Fruit fly (Drosophila melanogaster) whole organism, embryonic: Measurements from ENCODE around the gene CG32650.
A peak's percentile ranks its signal among the peaks of the same experiment; 100 is the strongest.

Experiments
- Blimp-1 ChIP-seq: fragments of 200-800 bp; sonication (Bioruptor generic); optimal IDR thresholded peaks from 3 replicates; lab custom pipeline; 2018; ENCODE audit warnings: missing biosample characterization, missing genetic modification characterization, mild to moderate bottlenecking, moderate library complexity, missing genetic modification reagents
- CG10267 ChIP-seq: fragments of 200-800 bp; sonication (Bioruptor generic); optimal IDR thresholded peaks from 2 replicates; lab custom pipeline; 2018; ENCODE audit warnings: missing biosample characterization, mild to moderate bottlenecking, missing genetic modification characterization, moderate library complexity
- CG10274 ChIP-seq: fragments of 200-800 bp; sonication (Bioruptor generic); optimal IDR thresholded peaks from 3 replicates; lab custom pipeline; 2017; ENCODE audit warnings: missing biosample characterization, mild to moderate bottlenecking, missing genetic modification characterization
- CG10462 ChIP-seq: fragments of 200-800 bp; sonication (Bioruptor generic); optimal IDR thresholded peaks from 2 replicates; lab custom pipeline; 2016; ENCODE audit warnings: missing biosample characterization, missing genetic modification characterization
- CG11093 ChIP-seq: fragments of 200-800 bp; sonication (Bioruptor generic); IDR thresholded peaks from 3 replicates; pipeline ENCODE4 v1.3.6; 2022; ENCODE audit warnings: missing biosample characterization, missing genetic modification characterization
- CG12104 ChIP-seq: fragments of 200-800 bp; sonication (Bioruptor generic); optimal IDR thresholded peaks from 3 replicates; lab custom pipeline; 2016; ENCODE audit warnings: missing biosample characterization, missing genetic modification characterization
- CG12155 ChIP-seq: fragments of 200-800 bp; sonication (Bioruptor generic); optimal IDR thresholded peaks from 3 replicates; lab custom pipeline; 2016; ENCODE audit warnings: missing biosample characterization, missing genetic modification characterization
- CG12659 ChIP-seq: fragments of 200-800 bp; sonication (Bioruptor generic); optimal IDR thresholded peaks from 3 replicates; lab custom pipeline; 2017; ENCODE audit warnings: mild to moderate bottlenecking, missing biosample characterization, missing genetic modification reagents, missing genetic modification characterization
- CG13123 ChIP-seq: fragments of 200-800 bp; sonication (Bioruptor generic); optimal IDR thresholded peaks from 2 replicates; lab custom pipeline; 2016; ENCODE audit warnings: missing biosample characterization, missing genetic modification characterization
- CG13296 ChIP-seq: fragments of 200-800 bp; sonication (Bioruptor generic); optimal IDR thresholded peaks from 3 replicates; lab custom pipeline; 2018; ENCODE audit warnings: missing biosample characterization, mild to moderate bottlenecking, missing genetic modification characterization
- CG13424 ChIP-seq: fragments of 200-800 bp; sonication (Bioruptor generic); optimal IDR thresholded peaks from 2 replicates; lab custom pipeline; 2019; ENCODE audit warnings: missing biosample characterization, mild to moderate bottlenecking, missing genetic modification characterization, moderate library complexity
- CG14014 ChIP-seq: fragments of 200-800 bp; sonication (Bioruptor generic); IDR thresholded peaks from 2 replicates; pipeline ENCODE4 v1.3.6; 2022; ENCODE audit warnings: missing biosample characterization, missing genetic modification characterization
- CG15011 ChIP-seq: fragments of 200-800 bp; sonication (Bioruptor generic); optimal IDR thresholded peaks from 3 replicates; lab custom pipeline; 2018; ENCODE audit warnings: missing biosample characterization, mild to moderate bottlenecking, missing genetic modification characterization
- CG1602 ChIP-seq: fragments of 200-800 bp; sonication (Bioruptor generic); optimal IDR thresholded peaks from 3 replicates; lab custom pipeline; 2016; ENCODE audit warnings: missing biosample characterization, missing genetic modification characterization
- CG1832 ChIP-seq: fragments of 200-800 bp; sonication (Bioruptor generic); optimal IDR thresholded peaks from 2 replicates; lab custom pipeline; 2017; ENCODE audit warnings: missing biosample characterization, mild to moderate bottlenecking, missing genetic modification characterization, inconsistent platforms
- CG2712 ChIP-seq: fragments of 200-800 bp; optimal IDR thresholded peaks from 3 replicates; lab custom pipeline; 2019; ENCODE audit warnings: missing biosample characterization, mild to moderate bottlenecking, missing genetic modification characterization, moderate library complexity
- CG34422 ChIP-seq: fragments of 200-800 bp; sonication (Bioruptor generic); IDR thresholded peaks from 3 replicates; pipeline ENCODE4 v1.3.6; 2022; ENCODE audit warnings: missing biosample characterization, missing genetic modification characterization
- CG3726 ChIP-seq: fragments of 200-800 bp; sonication (Bioruptor generic); IDR thresholded peaks from 3 replicates; pipeline ENCODE4, ENCODE4 v1.3.6; 2022; ENCODE audit warnings: missing biosample characterization, missing genetic modification characterization
- CG8765 ChIP-seq: fragments of 200-800 bp; sonication (Bioruptor generic); IDR thresholded peaks from 2 replicates; pipeline ENCODE4 v1.3.6; 2022; ENCODE audit warnings: missing biosample characterization, missing genetic modification characterization
- Camta ChIP-seq: fragments of 200-800 bp; sonication (Bioruptor generic); optimal IDR thresholded peaks from 2 replicates; lab custom pipeline; 2016; ENCODE audit warnings: missing biosample characterization, missing genetic modification characterization
- D ChIP-seq, 2 experiments: fragments of 200-800 bp in 1 of 2; fragments of >200 bp in 1 of 2; sonication (Bioruptor generic) in 1 of 2; optimal IDR thresholded peaks; 2 replicates in 1 of 2; 3 replicates in 1 of 2; lab custom pipeline; 2017; ENCODE audit warnings: mild to moderate bottlenecking in 1 of 2, missing biosample characterization in 1 of 2, missing genetic modification characterization in 1 of 2, missing genetic modification reagents in 1 of 2
- H2.0 ChIP-seq: fragments of 200-800 bp; sonication (Bioruptor generic); IDR thresholded peaks from 2 replicates; pipeline ENCODE4 v1.3.6; 2022; ENCODE audit warnings: missing biosample characterization, missing genetic modification characterization
- Hmx ChIP-seq: fragments of 200-800 bp; sonication (Bioruptor generic); optimal IDR thresholded peaks from 2 replicates; lab custom pipeline; 2016; ENCODE audit warnings: missing biosample characterization, missing genetic modification characterization
- MBD-R2 ChIP-seq: fragments of 200-800 bp; sonication (Bioruptor generic); IDR thresholded peaks from 2 replicates; pipeline ENCODE4 v1.3.6; 2022; ENCODE audit warnings: missing biosample characterization, missing genetic modification characterization
- MESR4 ChIP-seq: fragments of 200-800 bp; sonication (Bioruptor generic); optimal IDR thresholded peaks from 2 replicates; lab custom pipeline; 2018; ENCODE audit warnings: missing biosample characterization, mild to moderate bottlenecking, missing genetic modification characterization, moderate library complexity
- NC2β ChIP-seq: fragments of 200-800 bp; sonication (Bioruptor generic); optimal IDR thresholded peaks from 2 replicates; lab custom pipeline; 2016; ENCODE audit warnings: missing biosample characterization, missing genetic modification characterization
- Nf-YA ChIP-seq: fragments of 200-800 bp; sonication (Bioruptor generic); IDR thresholded peaks from 2 replicates; pipeline ENCODE4 v1.3.6; 2022; ENCODE audit warnings: missing biosample characterization, missing genetic modification characterization
- Poxn ChIP-seq: fragments of 200-800 bp; sonication (Bioruptor generic); IDR thresholded peaks from 2 replicates; pipeline ENCODE4 v1.3.6; 2022; ENCODE audit warnings: missing biosample characterization, missing genetic modification characterization
- Rfx ChIP-seq: fragments of 200-800 bp; sonication (Bioruptor generic); IDR thresholded peaks from 2 replicates; pipeline ENCODE4 v1.3.6; 2022; ENCODE audit warnings: missing biosample characterization, missing genetic modification characterization
- Rx ChIP-seq: fragments of 200-800 bp; sonication (Bioruptor generic); IDR thresholded peaks from 2 replicates; pipeline ENCODE4 v1.3.6; 2022; ENCODE audit warnings: missing biosample characterization, missing genetic modification characterization
- Scr ChIP-seq: fragments of 200-800 bp; sonication (Bioruptor generic); IDR thresholded peaks from 2 replicates; pipeline ENCODE4 v1.3.6; 2022; ENCODE audit warnings: missing biosample characterization, missing genetic modification characterization; ENCODE audit not compliant: partially characterized antibody
- Sin3A ChIP-seq: fragments of >200 bp; optimal IDR thresholded peaks from 2 replicates; lab custom pipeline; 2018
- Xrp1 ChIP-seq: fragments of 200-800 bp; sonication (Bioruptor generic); IDR thresholded peaks from 2 replicates; pipeline ENCODE4 v1.3.6; 2022; ENCODE audit warnings: missing biosample characterization, missing genetic modification characterization
- ab ChIP-seq: fragments of 200-800 bp; sonication (Bioruptor generic); optimal IDR thresholded peaks from 2 replicates; lab custom pipeline; 2016; ENCODE audit warnings: missing biosample characterization, missing genetic modification characterization
- abd-A ChIP-seq: fragments of 200-800 bp; sonication (Bioruptor generic); optimal IDR thresholded peaks from 3 replicates; lab custom pipeline; 2019; ENCODE audit warnings: missing biosample characterization, mild to moderate bottlenecking, missing genetic modification characterization, moderate library complexity
- bbx ChIP-seq: fragments of 200-800 bp; sonication (Bioruptor generic); IDR thresholded peaks from 2 replicates; pipeline ENCODE4 v1.3.6; 2022; ENCODE audit warnings: missing biosample characterization, missing genetic modification characterization; ENCODE audit not compliant: partially characterized antibody
- btn ChIP-seq: fragments of 200-800 bp; sonication (Bioruptor generic); optimal IDR thresholded peaks from 2 replicates; lab custom pipeline; 2016; ENCODE audit warnings: missing biosample characterization, missing genetic modification characterization
- ci ChIP-seq: fragments of 200-800 bp; sonication (Bioruptor generic); IDR thresholded peaks from 3 replicates; pipeline ENCODE4 v1.3.6; 2022; ENCODE audit warnings: missing biosample characterization, missing genetic modification characterization
- crc ChIP-seq: fragments of 200-800 bp; sonication (Bioruptor generic); optimal IDR thresholded peaks from 2 replicates; lab custom pipeline; 2016; ENCODE audit warnings: missing biosample characterization, missing genetic modification characterization
- croc ChIP-seq: fragments of 200-800 bp; sonication (Bioruptor generic); conservative IDR thresholded peaks from 3 replicates; pipeline ENCODE4 v1.3.6; 2022; ENCODE audit warnings: missing biosample characterization, missing genetic modification characterization
- dpn ChIP-seq, 2 experiments: fragments of 200-800 bp; sonication (Bioruptor generic); optimal IDR thresholded peaks; 3 replicates each; lab custom pipeline; 2016; ENCODE audit warnings: missing biosample characterization in 2 of 2, missing genetic modification characterization in 2 of 2
- gfzf ChIP-seq: fragments of 200-800 bp; sonication (Bioruptor generic); optimal IDR thresholded peaks from 2 replicates; lab custom pipeline; 2016; ENCODE audit warnings: missing biosample characterization, mild to moderate bottlenecking, missing genetic modification characterization, moderate library complexity
- ken ChIP-seq: fragments of 200-800 bp; sonication (Bioruptor generic); IDR thresholded peaks from 3 replicates; pipeline ENCODE4 v1.3.6; 2022; ENCODE audit warnings: missing biosample characterization, missing genetic modification characterization
- nerfin-1 ChIP-seq: fragments of 200-800 bp; sonication (Bioruptor generic); optimal IDR thresholded peaks from 3 replicates; lab custom pipeline; 2019; ENCODE audit warnings: missing biosample characterization, mild to moderate bottlenecking, missing genetic modification characterization, moderate library complexity
- row ChIP-seq: fragments of 200-800 bp; sonication (Bioruptor generic); IDR thresholded peaks from 3 replicates; pipeline ENCODE4 v1.3.6; 2022; ENCODE audit warnings: missing biosample characterization, missing genetic modification characterization
- sob ChIP-seq: fragments of 200-800 bp; sonication (Bioruptor generic); IDR thresholded peaks from 2 replicates; pipeline ENCODE4 v1.3.6; 2022; ENCODE audit warnings: missing biosample characterization, missing genetic modification characterization
- sug ChIP-seq: fragments of 200-800 bp; optimal IDR thresholded peaks from 2 replicates; lab custom pipeline; 2019; ENCODE audit warnings: missing biosample characterization, mild to moderate bottlenecking, missing genetic modification characterization, moderate library complexity
- toy ChIP-seq: fragments of 200-800 bp; sonication (Bioruptor generic); IDR thresholded peaks from 2 replicates; pipeline ENCODE4 v1.3.6; 2022; ENCODE audit warnings: missing biosample characterization, missing genetic modification characterization
- trem ChIP-seq: fragments of 200-800 bp; optimal IDR thresholded peaks from 3 replicates; lab custom pipeline; 2019; ENCODE audit warnings: missing biosample characterization, mild to moderate bottlenecking, missing genetic modification characterization, moderate library complexity

Gene CG32650

dm6 chrX:12925426-12926256 lies 27.2 kb upstream of the CG32650 start (continued):
- TF ChIP-seq CG8765 (GFP tag; lab: Robert Waterston, UW) (no peak), gfzf (no peak), row (GFP tag; lab: Robert Waterston, UW) (peak; percentile 86), H2.0 (GFP tag; lab: Robert Waterston, UW) (peak; percentile 65), Rx (GFP tag; lab: Robert Waterston, UW) (peak; percentile 39; the same call in 1 of the 2 replicates), MESR4 (GFP tag; lab: Kevin White, UChicago) (no peak), CG12104 (GFP tag; lab: Kevin White, UChicago) (peak; percentile 24), nerfin-1 (peak; percentile 23), CG15011 (GFP tag; lab: Kevin White, UChicago) (peak; percentile 14), Xrp1 (GFP tag; lab: Robert Waterston, UW) (peak; percentile 78), CG14014 (GFP tag; lab: Robert Waterston, UW) (peak; percentile 80), CG2712 (tag; lab: Kevin White, UChicago) (peak; percentile 74), sug (tag; lab: Kevin White, UChicago) (peak; percentile 48), CG10274 (no peak), CG10267 (tag; lab: Kevin White, UChicago) (peak; percentile 66), Poxn (GFP tag; lab: Robert Waterston, UW) (no peak), CG13424 (tag; lab: Kevin White, UChicago) (peak; percentile 59), CG34422 (peak; percentile 69), Scr (no peak), Sin3A (lab: Kevin White, UChicago) (no peak), dpn (GFP tag; optimal IDR thresholded peaks at IDR 0.05; lab: Kevin White, UChicago) (peak; percentile 12 to 45), Nf-YA (GFP tag; lab: Robert Waterston, UW) (peak; percentile 62), bbx (no peak), CG1832 (GFP tag; lab: Kevin White, UChicago) (peak; percentile 29), CG1602 (GFP tag; lab: Kevin White, UChicago) (peak; percentile 29), MBD-R2 (GFP tag; lab: Robert Waterston, UW) (peak; percentile 20; the same call in 1 of the 2 replicates), toy (GFP tag; lab: Robert Waterston, UW) (no peak), CG13123 (no peak), Rfx (GFP tag; lab: Robert Waterston, UW) (peak; percentile 57; the same call in 1 of the 2 replicates), Blimp-1 (GFP tag; lab: Kevin White, UChicago) (peak; percentile 56), trem (tag; lab: Kevin White, UChicago) (peak; percentile 40), D (optimal IDR thresholded peaks at IDR 0.05; lab: Kevin White, UChicago) (no peak), D (GFP tag; optimal IDR thresholded peaks at IDR 0.05; lab: Kevin White, UChicago) (peak; percentile 71), ab (GFP tag; lab: Kevin White, UChicago) (no peak), CG12659 (peak; percentile 29), CG12155 (GFP tag; lab: Kevin White, UChicago) (no peak), Camta (GFP tag; lab: Kevin White, UChicago) (peak; percentile 1), btn (GFP tag; lab: Kevin White, UChicago) (no peak), CG3726 (GFP tag; lab: Robert Waterston, UW) (no peak), sob (GFP tag; lab: Robert Waterston, UW) (peak; percentile 38; the same call in 1 of the 2 replicates), crc (GFP tag; lab: Kevin White, UChicago) (no peak), abd-A (tag; lab: Kevin White, UChicago) (no peak), ken (GFP tag; lab: Robert Waterston, UW) (peak; percentile 79), CG11093 (GFP tag; lab: Robert Waterston, UW) (peak; percentile 65; the same call in 2 of the 3 replicates), Hmx (GFP tag; lab: Kevin White, UChicago) (no peak), ci (GFP tag; lab: Robert Waterston, UW) (peak; percentile 80), CG13296 (GFP tag; lab: Kevin White, UChicago) (peak; percentile 41), NC2β (GFP tag; lab: Kevin White, UChicago) (no peak), CG10462 (GFP tag; lab: Kevin White, UChicago) (peak; percentile 45), croc (GFP tag; lab: Robert Waterston, UW) (peak; percentile 50; the same call in 1 of the 3 replicates)
